Worm (Caenorhabditis elegans): Measurements from ENCODE around the gene str-66.

Gene str-66

ce11 chrV:3086260-3086659 lies 17.8 kb downstream of the str-66 start, which contains the start of gene srt-8:
Gene srt-8, plus strand, starts transcription at chrV:3086560.
- no peak for TF ChIP-seq madf-6 (GFP tag; IDR thresholded peaks at IDR 0.05)
- no peak for TF ChIP-seq madf-10 (tag; optimal IDR thresholded peaks at IDR 0.05)
- no peak for TF ChIP-seq hmg-20 (GFP tag; IDR thresholded peaks at IDR 0.05)
- no peak for TF ChIP-seq efl-1 (GFP tag; optimal IDR thresholded peaks at IDR 0.05)
- no peak for TF ChIP-seq F49E8.2 (tag; optimal IDR thresholded peaks at IDR 0.05; ENCODE audit: insufficient read depth)
- no peak for TF ChIP-seq Y79H2A.3 (GFP tag; conservative IDR thresholded peaks at IDR 0.05)
- no peak for TF ChIP-seq tbx-9 (tag; optimal IDR thresholded peaks at IDR 0.05; ENCODE audit: borderline replicate concordance)
- no peak for TF ChIP-seq F57A8.1 (GFP tag; optimal IDR thresholded peaks at IDR 0.05)

- no peak for TF ChIP-seq F33H1.4 (GFP tag; IDR thresholded peaks at IDR 0.05)
Observed at ce11 chrV:3081471-3081870, 22.6 kb downstream of the str-66 start, which contains the start of gene srt-7. Gene srt-7, plus strand, starts transcription at chrV:3081771.

ce11 chrV:3080792-3081191 lies 23.2 kb downstream of the str-66 start, which contains the start of gene srt-5:
Gene srt-5, minus strand, starts transcription at chrV:3080892.
- TF ChIP-seq him-1 (tag; optimal IDR thresholded peaks at IDR 0.05) (no peak), hmg-20 (GFP tag; IDR thresholded peaks at IDR 0.05) (no peak), mes-4 (tag; optimal IDR thresholded peaks at IDR 0.05) (no peak), xnd-1 (tag; optimal IDR thresholded peaks at IDR 0.05) (no peak), ama-1 (optimal IDR thresholded peaks at IDR 0.05) (no peak), ama-1 (GFP tag; optimal IDR thresholded peaks at IDR 0.05) (no peak), F39B2.1 (GFP tag; IDR thresholded peaks at IDR 0.05) (no peak), zfh-2 (GFP tag; conservative IDR thresholded peaks at IDR 0.05) (no peak), athp-1 (tag; optimal IDR thresholded peaks at IDR 0.05) (no peak), ztf-6 (GFP tag; IDR thresholded peaks at IDR 0.05) (no peak), gei-17 (GFP tag; optimal IDR thresholded peaks at IDR 0.05) (no peak), lin-26 (GFP tag; IDR thresholded peaks at IDR 0.05) (no peak), aptf-2 (GFP tag; conservative IDR thresholded peaks at IDR 0.05) (no peak), ceh-79 (tag; optimal IDR thresholded peaks at IDR 0.05) (no peak), C17E4.6 (GFP tag; IDR thresholded peaks at IDR 0.05) (no peak), cebp-2 (GFP tag; IDR thresholded peaks at IDR 0.05) (no peak), atf-7 (tag; optimal IDR thresholded peaks at IDR 0.05) (no peak)

ce11 chrV:3071548-3071947 lies 32.5 kb downstream of the str-66 start, which contains the start of gene C50H11.13:
Gene C50H11.13, minus strand, starts transcription at chrV:3071648.
- TF ChIP-seq repo-1 (tag; optimal IDR thresholded peaks at IDR 0.05) = no peak
- no peak for TF ChIP-seq madf-3 (GFP tag; IDR thresholded peaks at IDR 0.05)
- no peak for TF ChIP-seq Y53G8AR.9 (GFP tag; conservative IDR thresholded peaks at IDR 0.05)
- TF ChIP-seq Y53F4B.3 (GFP tag; IDR thresholded peaks at IDR 0.05) = no peak
- TF ChIP-seq unc-130 (GFP tag; optimal IDR thresholded peaks at IDR 0.05) = no peak
- no peak for TF ChIP-seq ztf-3 (GFP tag; optimal IDR thresholded peaks at IDR 0.05)
- TF ChIP-seq nhr-179 (tag; optimal IDR thresholded peaks at IDR 0.05) = no peak
- TF ChIP-seq aptf-3 (GFP tag; IDR thresholded peaks at IDR 0.05) = no peak

- no peak for TF ChIP-seq madf-8 (GFP tag; conservative IDR thresholded peaks at IDR 0.05)
- TF ChIP-seq snpc-1.3 (tag; optimal IDR thresholded peaks at IDR 0.05; ENCODE audit: insufficient read depth) = no peak
- TF ChIP-seq hrde-1 (tag; optimal IDR thresholded peaks at IDR 0.05; ENCODE audit: borderline replicate concordance) = no peak
- TF ChIP-seq let-526 (GFP tag; IDR thresholded peaks at IDR 0.05) = no peak
- no peak for TF ChIP-seq unc-130 (GFP tag; optimal IDR thresholded peaks at IDR 0.05)
- TF ChIP-seq atf-7 (tag; optimal IDR thresholded peaks at IDR 0.05) = no peak
- no peak for TF ChIP-seq zim-3 (tag; optimal IDR thresholded peaks at IDR 0.05)
- no peak for TF ChIP-seq attf-6 (GFP tag; IDR thresholded peaks at IDR 0.05)
- TF ChIP-seq B0336.3 (GFP tag; IDR thresholded peaks at IDR 0.05) = no peak
- no peak for TF ChIP-seq chd-7 (tag; optimal IDR thresholded peaks at IDR 0.05)
- TF ChIP-seq lin-40 (tag; optimal IDR thresholded peaks at IDR 0.05) = no peak
- no peak for TF ChIP-seq Y95B8A.8 (GFP tag; IDR thresholded peaks at IDR 0.05)
- TF ChIP-seq unc-62 (GFP tag; optimal IDR thresholded peaks at IDR 0.05) = no peak
Observed at ce11 chrV:3069101-3069500, 34.9 kb downstream of the str-66 start, which contains the start of gene str-40. Gene str-40, minus strand, starts transcription at chrV:3069201.

Measured in whole organism, young adult.